Fruit fly (Drosophila melanogaster): ENCODE measurements around the gene pelo.

The pelo gene

dm6 chr2L:9692364-9693348 is 8.0 kb upstream of the pelo start:
- peak; percentile 67 for TF ChIP-seq noc (tag; optimal IDR thresholded peaks at IDR 0.05)

dm6 chr2L:9693924-9694610 is 6.5 kb upstream of the pelo start:
- no peak for TF ChIP-seq noc (tag; optimal IDR thresholded peaks at IDR 0.05)

DNA sequence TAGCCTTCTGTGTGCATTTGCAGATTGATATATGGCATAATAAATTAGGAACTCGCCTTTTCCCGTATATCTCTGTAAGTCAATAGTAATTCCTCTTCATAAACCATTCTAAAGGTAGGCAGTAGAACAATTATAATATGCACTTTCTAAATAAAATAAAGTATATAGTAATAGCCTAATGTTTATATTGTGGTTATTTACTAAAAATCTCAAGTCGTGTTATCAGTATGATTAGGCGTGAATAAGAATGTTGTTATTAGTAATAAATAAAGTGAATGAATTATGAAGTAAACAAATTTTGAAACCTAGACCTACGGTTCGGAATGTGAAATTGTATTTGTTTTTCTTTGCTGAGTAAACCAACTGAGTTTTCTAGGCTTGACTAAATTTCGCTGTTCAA is 4.9 kb upstream of the pelo start:
- no peak for TF ChIP-seq noc (tag; optimal IDR thresholded peaks at IDR 0.05)

dm6 chr2L:9697561-9697960 is 3.0 kb upstream of the pelo start:
- TF ChIP-seq noc (tag; optimal IDR thresholded peaks at IDR 0.05): no peak

DNA sequence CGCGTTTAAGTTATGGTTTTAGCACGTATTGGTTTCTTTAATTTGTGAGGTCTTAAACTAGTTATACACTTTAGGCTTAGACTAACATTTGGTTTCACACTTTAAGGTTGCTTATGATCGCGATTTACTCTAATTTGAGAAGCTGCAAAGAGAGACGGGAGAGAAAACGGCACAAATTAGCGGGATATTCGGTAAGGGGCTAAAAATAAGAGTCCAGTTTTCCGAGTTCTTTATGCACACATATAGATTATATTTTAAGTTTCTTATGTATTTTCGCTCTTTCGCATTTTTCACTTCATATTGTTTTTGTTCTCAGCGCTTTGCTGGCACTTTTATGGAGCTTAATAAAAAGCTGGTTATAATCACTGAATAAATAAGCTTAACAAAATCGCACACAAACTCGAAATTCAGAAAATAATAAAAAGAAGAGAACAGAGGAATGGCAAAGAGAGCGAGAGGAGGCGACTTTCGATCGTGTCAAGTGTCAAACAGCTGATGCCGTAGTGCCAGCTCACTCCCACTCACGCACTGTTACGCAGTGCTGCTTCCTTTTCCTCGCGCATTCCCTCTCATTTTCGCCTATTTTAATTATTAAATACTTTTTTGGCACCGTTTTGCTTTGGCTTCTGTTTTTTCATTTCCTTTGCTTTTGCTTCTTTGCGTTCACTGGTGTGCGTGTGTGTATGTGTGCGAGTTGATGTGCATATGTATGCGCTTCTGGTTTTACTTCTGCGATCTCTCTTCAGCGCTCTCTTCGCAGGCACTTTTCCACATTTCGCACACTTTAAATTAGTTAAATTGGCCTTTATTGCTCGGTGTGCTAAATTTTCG is 2.3 kb upstream of the pelo start:
- peak; percentile 30 for TF ChIP-seq noc (tag; optimal IDR thresholded peaks at IDR 0.05)

- TF ChIP-seq noc (tag; optimal IDR thresholded peaks at IDR 0.05): peak; percentile 39
Measured at dm6 chr2L:9698923-9699493, 1.6 kb upstream of the pelo start, which contains the start of gene Pka-C1. Pka-C1 (minus strand) TSS chr2L:9699297.

DNA sequence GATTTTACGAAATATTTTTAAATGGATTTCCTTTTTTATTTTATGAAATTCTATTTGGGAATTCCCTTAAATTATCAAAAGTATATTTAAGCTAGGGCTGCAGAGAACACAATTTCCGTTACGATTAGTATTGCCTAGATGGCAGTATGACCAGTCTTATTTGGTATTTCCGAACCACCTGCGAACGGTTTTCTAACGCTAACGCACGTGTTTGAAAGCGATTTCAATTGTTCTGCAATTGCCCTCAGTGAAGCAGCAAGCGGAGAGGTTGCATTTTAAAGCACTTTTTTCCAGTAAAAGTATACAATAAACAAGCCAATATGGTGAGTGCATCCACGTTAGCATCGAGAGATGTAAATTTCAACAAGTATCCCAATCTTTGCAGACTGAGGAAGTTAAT is 995 bp upstream of the pelo start, which contains the start of gene hoip:
TSS of gene hoip (plus strand) at position 177 of the 400 bp plus-strand sequence.
- TF ChIP-seq noc (tag; optimal IDR thresholded peaks at IDR 0.05): no peak

DNA sequence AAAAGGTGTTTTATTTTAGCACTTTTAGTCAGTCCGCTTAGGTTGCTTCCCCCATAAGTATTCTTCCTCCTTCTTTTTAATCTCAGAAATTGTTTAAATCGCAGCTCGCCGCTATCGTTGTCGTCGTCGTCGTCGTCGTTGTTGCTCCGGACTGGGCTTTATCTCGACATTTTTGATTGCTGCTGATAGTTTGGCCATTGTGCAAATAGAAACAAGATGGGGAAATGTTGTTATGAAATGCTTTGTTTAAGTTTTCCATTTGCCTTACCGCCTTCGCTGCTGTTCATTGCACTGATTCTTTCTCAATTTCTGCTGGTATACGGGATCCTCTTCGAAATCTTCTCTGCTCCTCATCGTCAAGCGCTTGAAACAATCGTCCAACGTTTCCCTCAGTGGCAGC is 2.4 kb downstream of the pelo start:
- TF ChIP-seq noc (tag; optimal IDR thresholded peaks at IDR 0.05): no peak

DNA sequence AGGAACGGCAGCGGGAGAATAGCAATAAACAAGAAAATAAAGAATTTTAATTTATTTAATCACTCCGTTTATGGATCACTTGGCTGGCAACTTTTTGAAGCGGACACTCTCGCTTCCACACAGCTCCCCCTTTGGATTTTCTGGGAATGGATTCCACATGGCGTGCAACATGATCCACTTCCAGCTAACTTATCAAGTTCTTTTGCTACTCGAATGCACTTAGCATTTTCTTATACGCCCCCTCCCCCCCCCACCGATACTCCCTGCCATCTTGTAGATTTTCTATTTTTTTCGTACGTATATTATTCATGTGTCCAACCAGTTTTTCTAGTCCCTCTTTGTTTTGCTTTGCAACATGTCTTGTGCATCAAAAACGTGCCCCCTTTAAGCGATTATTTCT is 3.7 kb downstream of the pelo start:
- TF ChIP-seq noc (tag; optimal IDR thresholded peaks at IDR 0.05): no peak

dm6 chr2L:9705291-9705690 is 4.7 kb downstream of the pelo start:
- no peak for TF ChIP-seq noc (tag; optimal IDR thresholded peaks at IDR 0.05)

DNA sequence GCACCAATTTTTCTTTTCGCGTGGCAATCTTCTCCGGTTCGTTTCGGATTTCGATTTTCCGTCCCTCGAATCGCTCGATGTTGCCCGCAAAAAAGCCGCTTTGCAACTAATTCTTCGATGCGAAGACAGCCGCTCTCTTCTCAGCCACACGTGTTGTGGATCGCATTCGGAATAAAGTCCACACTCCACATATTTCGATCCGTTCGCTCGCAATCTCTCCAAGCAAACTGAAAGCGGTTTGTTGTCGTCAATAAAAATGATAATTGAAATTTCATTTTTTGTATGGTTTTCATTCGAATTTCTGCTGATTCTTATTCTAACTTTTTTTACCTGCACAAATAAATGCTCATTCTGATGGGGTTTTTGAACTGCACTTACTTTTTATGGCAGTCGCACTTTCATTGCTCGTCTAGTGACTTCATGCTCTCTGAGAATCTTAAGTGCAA is 5.3 kb downstream of the pelo start, which contains the start of gene CG31710:
TSS of gene CG31710 (minus strand) at position 83 of the 446 bp plus-strand sequence.
- TF ChIP-seq noc (tag; optimal IDR thresholded peaks at IDR 0.05): peak; percentile 46

dm6 chr2L:9707103-9707502 is 6.5 kb downstream of the pelo start:
- TF ChIP-seq noc (tag; optimal IDR thresholded peaks at IDR 0.05): no peak

dm6 chr2L:9707514-9708094 is 7.0 kb downstream of the pelo start:
- TF ChIP-seq noc (tag; optimal IDR thresholded peaks at IDR 0.05): no peak

dm6 chr2L:9711107-9711585 is 10.5 kb downstream of the pelo start, which contains the start of gene CG4364:
CG4364 (minus strand) TSS chr2L:9711271.
- no peak for TF ChIP-seq noc (tag; optimal IDR thresholded peaks at IDR 0.05)

- no peak for TF ChIP-seq noc (tag; optimal IDR thresholded peaks at IDR 0.05)
Measured at dm6 chr2L:9728791-9729190, 28.2 kb downstream of the pelo start.

Measured in whole organism, larva.